Fruit fly (Drosophila melanogaster): ENCODE data around the gene cm.

Gene cm

DNA sequence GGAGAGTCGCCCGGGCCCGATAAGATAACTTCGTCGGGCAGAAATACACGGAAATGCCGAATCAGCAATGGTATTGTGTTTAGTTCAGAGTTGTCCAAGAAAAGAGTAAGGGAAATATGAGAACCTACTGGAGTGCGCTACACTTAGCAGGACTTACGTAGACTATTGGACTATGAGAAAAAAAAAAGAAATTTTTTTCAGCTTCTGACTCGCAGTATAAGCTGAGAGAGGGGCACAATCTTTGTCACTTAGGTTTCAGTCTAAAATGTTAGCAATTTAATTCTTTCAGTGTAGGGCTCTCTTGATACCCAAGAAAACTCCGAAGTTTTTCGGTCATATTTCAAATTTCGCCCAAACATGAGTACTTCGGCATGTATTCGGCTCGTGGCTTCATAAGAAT lies 17.2 kb downstream of the cm start (continued):
- no peak for TF ChIP-seq tll (GFP tag; optimal IDR thresholded peaks at IDR 0.05)
- TF ChIP-seq MBD-R2 (GFP tag; IDR thresholded peaks at IDR 0.05), result peak; percentile 57; the same call in 1 of the 2 replicates
- TF ChIP-seq Deaf1 (tag; optimal IDR thresholded peaks at IDR 0.05), result no peak
- TF ChIP-seq CG2875 (GFP tag; optimal IDR thresholded peaks at IDR 0.05), result peak; percentile 49
- no peak for TF ChIP-seq dimm (GFP tag; IDR thresholded peaks at IDR 0.05)
- TF ChIP-seq CG34422 (GFP tag; IDR thresholded peaks at IDR 0.05), result peak; percentile 86
- peak; percentile 21; the same call in 1 of the 2 replicates for TF ChIP-seq onecut (GFP tag; IDR thresholded peaks at IDR 0.05)
- no peak for TF ChIP-seq ac (GFP tag; optimal IDR thresholded peaks at IDR 0.05)
- peak; percentile 75 for TF ChIP-seq lilli (GFP tag; optimal IDR thresholded peaks at IDR 0.05)
- peak; percentile 70 for TF ChIP-seq CHES-1-like (GFP tag; optimal IDR thresholded peaks at IDR 0.05)
- TF ChIP-seq gem (tag; optimal IDR thresholded peaks at IDR 0.05), result peak; percentile 81
- TF ChIP-seq sc (optimal IDR thresholded peaks at IDR 0.05), result no peak
- no peak for TF ChIP-seq sc (GFP tag; optimal IDR thresholded peaks at IDR 0.05)
- no peak for TF ChIP-seq hb (GFP tag; IDR thresholded peaks at IDR 0.05; ENCODE audit: partially characterized antibody)
- TF ChIP-seq fd3F (GFP tag; optimal IDR thresholded peaks at IDR 0.05), result peak; percentile 35
- TF ChIP-seq ranshi (GFP tag; IDR thresholded peaks at IDR 0.05), result peak; percentile 83
- peak; percentile 28 for TF ChIP-seq NK7.1 (GFP tag; optimal IDR thresholded peaks at IDR 0.05)
- TF ChIP-seq crp (GFP tag; optimal IDR thresholded peaks at IDR 0.05), result no peak
- peak; percentile 29 for TF ChIP-seq CG34376 (GFP tag; optimal IDR thresholded peaks at IDR 0.05)
- TF ChIP-seq fru (optimal IDR thresholded peaks at IDR 0.05), result no peak
- peak; percentile 77 for TF ChIP-seq CG17328 (GFP tag; IDR thresholded peaks at IDR 0.05)
- TF ChIP-seq CG7556 (GFP tag; optimal IDR thresholded peaks at IDR 0.05), result peak; percentile 62
- peak; percentile 53 for TF ChIP-seq slp2 (GFP tag; optimal IDR thresholded peaks at IDR 0.05)
- no peak for TF ChIP-seq TFAM (GFP tag; optimal IDR thresholded peaks at IDR 0.05)
- TF ChIP-seq MESR4 (GFP tag; optimal IDR thresholded peaks at IDR 0.05), result no peak
- peak; percentile 60 for TF ChIP-seq CG7987 (GFP tag; optimal IDR thresholded peaks at IDR 0.05)
- no peak for TF ChIP-seq Nf-YC (tag; optimal IDR thresholded peaks at IDR 0.05)
- no peak for TF ChIP-seq CG9437 (GFP tag; optimal IDR thresholded peaks at IDR 0.05)
- TF ChIP-seq bbx (GFP tag; IDR thresholded peaks at IDR 0.05; ENCODE audit: partially characterized antibody), result no peak
- TF ChIP-seq Ada2b (GFP tag; IDR thresholded peaks at IDR 0.05), result peak; percentile 67
- peak; percentile 31; the same call in 1 of the 2 replicates for TF ChIP-seq Adf1 (GFP tag; IDR thresholded peaks at IDR 0.05)
- peak; percentile 66; the same call in 1 of the 2 replicates for TF ChIP-seq rib (GFP tag; IDR thresholded peaks at IDR 0.05)
- TF ChIP-seq bcd (GFP tag; optimal IDR thresholded peaks at IDR 0.05), result peak; percentile 73
- peak; percentile 31 for TF ChIP-seq Ssrp (tag; optimal IDR thresholded peaks at IDR 0.05)
- peak; percentile 55 for TF ChIP-seq scrt (GFP tag; optimal IDR thresholded peaks at IDR 0.05)
- peak; percentile 76 for TF ChIP-seq zf30C (GFP tag; optimal IDR thresholded peaks at IDR 0.05)
- TF ChIP-seq nerfin-2 (GFP tag; IDR thresholded peaks at IDR 0.05; ENCODE audit: partially characterized antibody), result no peak
- TF ChIP-seq nerfin-1 (tag; optimal IDR thresholded peaks at IDR 0.05), result peak; percentile 22
- TF ChIP-seq CG4707 (GFP tag; optimal IDR thresholded peaks at IDR 0.05), result no peak
- peak; percentile 61 for TF ChIP-seq CG43689 (GFP tag; IDR thresholded peaks at IDR 0.05)
- peak; percentile 23 for TF ChIP-seq Max (GFP tag; optimal IDR thresholded peaks at IDR 0.05)
- TF ChIP-seq Side (GFP tag; optimal IDR thresholded peaks at IDR 0.05), result peak; percentile 65
- TF ChIP-seq CG14667 (GFP tag; IDR thresholded peaks at IDR 0.05), result peak; percentile 55
- peak; percentile 76 for TF ChIP-seq shn (GFP tag; optimal IDR thresholded peaks at IDR 0.05)
- peak; percentile 50 for TF ChIP-seq CG4854 (GFP tag; optimal IDR thresholded peaks at IDR 0.05)
- TF ChIP-seq CoRest (tag; optimal IDR thresholded peaks at IDR 0.05), result peak; percentile 73
- no peak for TF ChIP-seq Opbp (GFP tag; IDR thresholded peaks at IDR 0.05; ENCODE audit: partially characterized antibody)
- no peak for TF ChIP-seq CG3065 (GFP tag; optimal IDR thresholded peaks at IDR 0.05)
- no peak for TF ChIP-seq Dref (GFP tag; IDR thresholded peaks at IDR 0.05)
- TF ChIP-seq hth (optimal IDR thresholded peaks at IDR 0.05), result no peak
- peak; percentile 42 for TF ChIP-seq NC2α (GFP tag; optimal IDR thresholded peaks at IDR 0.05)
